Worm (Caenorhabditis elegans) whole organism, L4 larva: ENCODE data around the gene npp-5.

Source experiments
- D1046.2 ChIP-seq: fragments of 200-800 bp; sonication (Bioruptor generic); IDR thresholded peaks from 2 replicates; pipeline ENCODE4 v1.3.6; 2022; ENCODE audit warnings: missing genetic modification characterization, missing compliant biosample characterization
- F10B5.3 ChIP-seq: sonication (generic microtip); optimal IDR thresholded peaks from 2 replicates; lab custom pipeline; 2016; ENCODE audit warnings: mild to moderate bottlenecking, missing genetic modification characterization, missing compliant biosample characterization
- ZK337.2 ChIP-seq: fragments of 200-800 bp; sonication (Bioruptor generic); IDR thresholded peaks from 2 replicates; pipeline ENCODE4 v1.3.6; 2022; ENCODE audit warnings: missing genetic modification reagents, missing genetic modification characterization, missing compliant biosample characterization
- ZK546.5 ChIP-seq, 2 experiments: sonication (generic microtip); optimal IDR thresholded peaks; 2 replicates each; lab custom pipeline; 2017; ENCODE audit warnings: missing biosample characterization in 2 of 2, missing genetic modification characterization in 2 of 2
- aha-1 ChIP-seq: fragments of 150-350 bp; peaks from one replicate; lab custom pipeline; 2014; ENCODE audit warnings: missing biosample characterization, missing genetic modification characterization
- arid-1 ChIP-seq: fragments of 200-800 bp; sonication (Bioruptor generic); conservative IDR thresholded peaks from 2 replicates; pipeline ENCODE4 v1.3.6; 2022; ENCODE audit warnings: missing genetic modification reagents, missing genetic modification characterization, missing compliant biosample characterization
- ceh-82 ChIP-seq: sonication (generic microtip); optimal IDR thresholded peaks from 2 replicates; lab custom pipeline; 2017; ENCODE audit warnings: missing biosample characterization, missing genetic modification characterization
- ces-1 ChIP-seq: fragments of 150-350 bp; sonication (generic microtip); optimal IDR thresholded peaks from 4 replicates; lab custom pipeline; 2014; ENCODE audit warnings: missing biosample characterization, missing genetic modification reagents, missing genetic modification characterization
- daf-12 ChIP-seq: fragments of 150-350 bp; optimal IDR thresholded peaks from 2 replicates; lab custom pipeline; 2014; ENCODE audit warnings: missing biosample characterization, missing genetic modification reagents, missing genetic modification characterization
- daf-8 ChIP-seq: fragments of 200-800 bp; sonication (Bioruptor generic); IDR thresholded peaks from 2 replicates; pipeline ENCODE4 v1.3.6; 2022; ENCODE audit warnings: missing genetic modification characterization, missing compliant biosample characterization
- dpl-1 ChIP-seq: fragments of 150-350 bp; optimal IDR thresholded peaks from 2 replicates; lab custom pipeline; 2014; ENCODE audit warnings: missing biosample characterization, missing genetic modification reagents, missing genetic modification characterization
- duxl-1 ChIP-seq: sonication (generic microtip); optimal IDR thresholded peaks from 2 replicates; lab custom pipeline; 2016; ENCODE audit warnings: mild to moderate bottlenecking, missing genetic modification characterization, moderate library complexity, missing compliant biosample characterization; ENCODE audit not compliant: poor library complexity
- egl-27 ChIP-seq: sonication (generic microtip); optimal IDR thresholded peaks from 3 replicates; lab custom pipeline; 2017; ENCODE audit warnings: missing biosample characterization, missing genetic modification reagents, missing genetic modification characterization
- egl-43 ChIP-seq: fragments of 200-800 bp; sonication (Bioruptor generic); IDR thresholded peaks from 2 replicates; pipeline ENCODE4 v1.3.6; 2022; ENCODE audit warnings: missing genetic modification reagents, missing genetic modification characterization, missing compliant biosample characterization
- fkh-10 ChIP-seq: fragments of 150-350 bp; optimal IDR thresholded peaks from 2 replicates; lab custom pipeline; 2014; ENCODE audit warnings: missing biosample characterization, missing genetic modification reagents, missing genetic modification characterization
- fos-1 ChIP-seq: fragments of 150-350 bp; optimal IDR thresholded peaks from 2 replicates; lab custom pipeline; 2014; ENCODE audit warnings: missing biosample characterization, missing genetic modification characterization
- hlh-11 ChIP-seq: fragments of 200-800 bp; sonication (Bioruptor generic); optimal IDR thresholded peaks from 2 replicates; lab custom pipeline; 2018; ENCODE audit warnings: mild to moderate bottlenecking, missing genetic modification characterization, missing compliant biosample characterization
- hlh-30 ChIP-seq: sonication (generic microtip); optimal IDR thresholded peaks from 2 replicates; lab custom pipeline; 2017; ENCODE audit warnings: antibody characterized with exemption, mild to moderate bottlenecking, missing genetic modification characterization, missing compliant biosample characterization; ENCODE audit not compliant: insufficient read depth
- hmg-1.1 ChIP-seq: fragments of 200-800 bp; sonication (Bioruptor generic); IDR thresholded peaks from 2 replicates; pipeline ENCODE4 v1.3.6; 2022; ENCODE audit warnings: missing genetic modification reagents, missing genetic modification characterization, missing compliant biosample characterization
- jun-1 ChIP-seq: fragments of 150-350 bp; optimal IDR thresholded peaks from 2 replicates; lab custom pipeline; 2014; ENCODE audit warnings: missing biosample characterization, missing genetic modification reagents, missing genetic modification characterization
- lim-7 ChIP-seq: fragments of 200-800 bp; sonication (Bioruptor generic); IDR thresholded peaks from 2 replicates; pipeline ENCODE4 v1.3.6; 2022; ENCODE audit warnings: missing genetic modification characterization, missing compliant biosample characterization
- lin-1 ChIP-seq: fragments of 200-800 bp; sonication (Bioruptor generic); IDR thresholded peaks from 2 replicates; pipeline ENCODE4 v1.3.6; 2022; ENCODE audit warnings: missing genetic modification reagents, missing genetic modification characterization, missing compliant biosample characterization
- madf-5 ChIP-seq, 2 experiments: fragments of 200-800 bp; sonication (Bioruptor generic); IDR thresholded peaks; 2 replicates each; pipeline ENCODE4 v1.3.6; 2022; ENCODE audit warnings: missing compliant biosample characterization in 2 of 2, missing genetic modification characterization in 2 of 2
- mdt-29 ChIP-seq: fragments of 200-800 bp; sonication (Bioruptor generic); IDR thresholded peaks from 2 replicates; pipeline ENCODE4 v1.3.6; 2022; ENCODE audit warnings: missing genetic modification reagents, missing genetic modification characterization, missing compliant biosample characterization
- mes-2 ChIP-seq: sonication (generic microtip); optimal IDR thresholded peaks from 2 replicates; lab custom pipeline; 2016; ENCODE audit warnings: missing genotype, mild to moderate bottlenecking, missing genetic modification characterization, missing compliant biosample characterization; ENCODE audit not compliant: poor library complexity, severe bottlenecking
- mxl-2 ChIP-seq: fragments of 200-800 bp; sonication (Bioruptor generic); conservative IDR thresholded peaks from 2 replicates; pipeline ENCODE4 v1.3.6; 2022; ENCODE audit warnings: missing genetic modification reagents, missing genetic modification characterization, missing compliant biosample characterization
- nhr-102 ChIP-seq: sonication (generic microtip); optimal IDR thresholded peaks from 2 replicates; lab custom pipeline; 2016; ENCODE audit warnings: mild to moderate bottlenecking, missing genetic modification characterization, moderate library complexity, missing compliant biosample characterization
- nhr-111 ChIP-seq: fragments of 200-800 bp; sonication (Bioruptor generic); optimal IDR thresholded peaks from 2 replicates; lab custom pipeline; 2018; ENCODE audit warnings: mild to moderate bottlenecking, missing genetic modification characterization, missing compliant biosample characterization
- nhr-237 ChIP-seq: sonication (generic microtip); optimal IDR thresholded peaks from 2 replicates; lab custom pipeline; 2017; ENCODE audit warnings: missing biosample characterization, missing genetic modification characterization
- nhr-25 ChIP-seq: sonication (generic microtip); optimal IDR thresholded peaks from 2 replicates; lab custom pipeline; 2017; ENCODE audit warnings: missing genetic modification characterization, mild to moderate bottlenecking, missing compliant biosample characterization, antibody characterized with exemption, moderate library complexity, borderline replicate concordance; ENCODE audit not compliant: insufficient read depth
- nhr-28 ChIP-seq: fragments of 150-350 bp; optimal IDR thresholded peaks from 2 replicates; lab custom pipeline; 2014; ENCODE audit warnings: missing biosample characterization, missing genetic modification characterization
- nhr-41 ChIP-seq: fragments of 200-800 bp; sonication (Bioruptor generic); IDR thresholded peaks from 2 replicates; pipeline ENCODE4 v1.3.6; 2022; ENCODE audit warnings: missing genetic modification reagents, missing genetic modification characterization, missing compliant biosample characterization
- nhr-42 ChIP-seq: fragments of 200-800 bp; sonication (Bioruptor generic); IDR thresholded peaks from 2 replicates; pipeline ENCODE4 v1.3.6; 2022; ENCODE audit warnings: missing genetic modification characterization, missing compliant biosample characterization
- nhr-76 ChIP-seq: fragments of 150-350 bp; optimal IDR thresholded peaks from 2 replicates; lab custom pipeline; 2014; ENCODE audit warnings: missing biosample characterization, missing genetic modification characterization
- pha-4 ChIP-seq, 2 experiments: fragments of 150-350 bp in 1 of 2; fragments of 200-800 bp in 1 of 2; sonication (Bioruptor generic) in 1 of 2; IDR thresholded peaks in 1 of 2; optimal IDR thresholded peaks in 1 of 2; 2 replicates each; pipeline versions ENCODE4 v1.3.6 to Lab custom; 2014 to 2022; ENCODE audit warnings: missing genetic modification characterization in 2 of 2, missing genetic modification reagents in 2 of 2, missing biosample characterization in 1 of 2, missing compliant biosample characterization in 1 of 2
- php-3 ChIP-seq: fragments of 200-800 bp; sonication (Bioruptor generic); IDR thresholded peaks from 2 replicates; pipeline ENCODE4 v1.3.6; 2022; ENCODE audit warnings: missing genetic modification reagents, missing genetic modification characterization, missing compliant biosample characterization
- pqm-1 ChIP-seq: sonication (generic microtip); optimal IDR thresholded peaks from 2 replicates; lab custom pipeline; 2017; ENCODE audit warnings: missing biosample characterization, missing genetic modification characterization
- sdz-12 ChIP-seq: fragments of 200-800 bp; sonication (Bioruptor generic); optimal IDR thresholded peaks from 2 replicates; lab custom pipeline; 2018; ENCODE audit warnings: mild to moderate bottlenecking, missing genetic modification characterization, missing compliant biosample characterization
- set-16 ChIP-seq: fragments of 200-800 bp; sonication (Bioruptor generic); IDR thresholded peaks from 2 replicates; pipeline ENCODE4 v1.3.6; 2022; ENCODE audit warnings: missing genetic modification reagents, missing genetic modification characterization, missing compliant biosample characterization
- skn-1 ChIP-seq: fragments of 150-350 bp; optimal IDR thresholded peaks from 2 replicates; lab custom pipeline; 2014; ENCODE audit warnings: missing biosample characterization, missing genetic modification characterization
- snpc-4 ChIP-seq: fragments of 150-350 bp; optimal IDR thresholded peaks from 2 replicates; lab custom pipeline; 2014; ENCODE audit warnings: missing biosample characterization, missing genetic modification characterization
- spr-3 ChIP-seq: fragments of 200-800 bp; sonication (Bioruptor generic); optimal IDR thresholded peaks from 2 replicates; lab custom pipeline; 2018; ENCODE audit warnings: mild to moderate bottlenecking, missing genetic modification characterization, missing compliant biosample characterization
- tag-97 ChIP-seq: fragments of 200-800 bp; sonication (Bioruptor generic); IDR thresholded peaks from 2 replicates; pipeline ENCODE4 v1.3.6; 2022; ENCODE audit warnings: missing genetic modification characterization, missing compliant biosample characterization
- unc-130 ChIP-seq: sonication (generic microtip); optimal IDR thresholded peaks from 2 replicates; lab custom pipeline; 2016; ENCODE audit warnings: missing genetic modification reagents, missing genetic modification characterization, missing compliant biosample characterization
- unc-62 ChIP-seq, 3 experiments: fragments of 150-350 bp in 1 of 3; sonication (generic microtip); optimal IDR thresholded peaks in 2 of 3; peaks in 1 of 3; 1 replicate in 1 of 3; 2 replicates in 2 of 3; lab custom pipeline; 2014 to 2017; ENCODE audit warnings: missing biosample characterization in 3 of 3, missing genetic modification characterization in 3 of 3, missing genetic modification reagents in 3 of 3, missing genotype in 1 of 3
- zip-11 ChIP-seq: fragments of 200-800 bp; sonication (Bioruptor generic); IDR thresholded peaks from 2 replicates; pipeline ENCODE4 v1.3.6; 2022; ENCODE audit warnings: missing genetic modification characterization, missing compliant biosample characterization
- ztf-11 ChIP-seq: fragments of 150-350 bp; optimal IDR thresholded peaks from 2 replicates; lab custom pipeline; 2014; ENCODE audit warnings: missing biosample characterization, missing genetic modification characterization
- ztf-7 ChIP-seq: fragments of 150-350 bp; optimal IDR thresholded peaks from 2 replicates; lab custom pipeline; 2014; ENCODE audit warnings: missing biosample characterization, missing genetic modification characterization

npp-5 gene

ce11 chrII:11637189-11637754 is 37.7 kb upstream of the npp-5 start (continued):
- TF ChIP-seq sdz-12 (GFP tag; lab: Kevin White, UChicago) (no peak), duxl-1 (peak; percentile 50), nhr-76 (tag; lab: Kevin White, UChicago) (no peak)

- TF ChIP-seq nhr-102 = no peak
- TF ChIP-seq fkh-10 (GFP tag; lab: Kevin White, UChicago) = no peak
- no peak for TF ChIP-seq ztf-11 (tag; lab: Kevin White, UChicago)
- TF ChIP-seq ces-1 (GFP tag; lab: Kevin White, UChicago) = no peak
- TF ChIP-seq mxl-2 (GFP tag; lab: Robert Waterston, UW) = no peak
- TF ChIP-seq aha-1 (tag; lab: Kevin White, UChicago) = no peak
- TF ChIP-seq madf-5 (GFP tag; IDR thresholded peaks at IDR 0.05; lab: Robert Waterston, UW) = no peak
- 0 out of 2 replicates have a peak, but pooled peaks have one; percentile 45 for TF ChIP-seq egl-43 (GFP tag; lab: Robert Waterston, UW)
- TF ChIP-seq fos-1 (tag; lab: Kevin White, UChicago) = no peak
- TF ChIP-seq pha-4 (GFP tag; IDR thresholded peaks at IDR 0.05; lab: Robert Waterston, UW) = no peak
- no peak for TF ChIP-seq pha-4 (tag; optimal IDR thresholded peaks at IDR 0.05; lab: Kevin White, UChicago)
- no peak for TF ChIP-seq mdt-29 (GFP tag; lab: Robert Waterston, UW)
- no peak for TF ChIP-seq nhr-28 (tag; lab: Kevin White, UChicago)
- TF ChIP-seq nhr-41 = no peak
- TF ChIP-seq nhr-42 (GFP tag; lab: Robert Waterston, UW) = no peak
- TF ChIP-seq F10B5.3 (tag; lab: Kevin White, UChicago) = no peak
- no peak for TF ChIP-seq ceh-82 (tag; lab: Kevin White, UChicago)
- peak in 1 of 2 experiments; percentile 25 for TF ChIP-seq unc-62 (GFP tag; optimal IDR thresholded peaks at IDR 0.05 in 1 of 2; lab: Kevin White, UChicago)
- TF ChIP-seq unc-62 (tag; optimal IDR thresholded peaks at IDR 0.05; lab: Kevin White, UChicago) = no peak
- TF ChIP-seq set-16 = no peak
- TF ChIP-seq snpc-4 (tag; lab: Kevin White, UChicago) = no peak
- no peak for TF ChIP-seq ZK546.5 (tag; optimal IDR thresholded peaks at IDR 0.05; lab: Kevin White, UChicago)
- no peak; the same call in 1 of the 2 replicates for TF ChIP-seq arid-1 (GFP tag; lab: Robert Waterston, UW)
- TF ChIP-seq skn-1 (tag; lab: Kevin White, UChicago) = no peak
- peak; percentile 24 for TF ChIP-seq mes-2 (tag; lab: Kevin White, UChicago)
- TF ChIP-seq lim-7 (GFP tag; lab: Robert Waterston, UW) = 0 out of 2 replicates have a peak, but pooled peaks have one; percentile 50
- TF ChIP-seq daf-8 (GFP tag; lab: Robert Waterston, UW) = no peak
- no peak for TF ChIP-seq dpl-1 (GFP tag; lab: Kevin White, UChicago)
- TF ChIP-seq daf-12 (tag; lab: Kevin White, UChicago) = no peak
- 0 out of 2 replicates have a peak, but pooled peaks have one; percentile 24 for TF ChIP-seq php-3 (GFP tag; lab: Robert Waterston, UW)
- TF ChIP-seq sdz-12 (GFP tag; lab: Kevin White, UChicago) = no peak
- TF ChIP-seq egl-27 (tag; lab: Kevin White, UChicago) = no peak
- no peak for TF ChIP-seq jun-1
- no peak for TF ChIP-seq pqm-1 (tag; lab: Kevin White, UChicago)
- TF ChIP-seq nhr-237 (tag; lab: Kevin White, UChicago) = no peak
- peak; percentile 36 for TF ChIP-seq hlh-11 (tag; lab: Kevin White, UChicago)
- TF ChIP-seq hlh-30 (tag; lab: Kevin White, UChicago) = no peak
- TF ChIP-seq hmg-1.1 (GFP tag; lab: Robert Waterston, UW) = no peak
- no peak for TF ChIP-seq nhr-111 (GFP tag; lab: Kevin White, UChicago)
- no peak for TF ChIP-seq ZK337.2 (GFP tag; lab: Robert Waterston, UW)
- TF ChIP-seq ztf-7 = no peak
- TF ChIP-seq D1046.2 (GFP tag; lab: Robert Waterston, UW) = no peak
- TF ChIP-seq spr-3 = no peak
- no peak for TF ChIP-seq unc-130 (GFP tag; lab: Kevin White, UChicago)
- TF ChIP-seq lin-1 (GFP tag; lab: Robert Waterston, UW) = no peak
- TF ChIP-seq nhr-25 (tag; lab: Kevin White, UChicago) = no peak
- no peak for TF ChIP-seq zip-11 (GFP tag; lab: Robert Waterston, UW)
- no peak for TF ChIP-seq tag-97 (GFP tag; lab: Robert Waterston, UW)
- no peak for TF ChIP-seq duxl-1
Observed at ce11 chrII:11636617-11637016, 37.0 kb upstream of the npp-5 start.
